Worm (Caenorhabditis elegans) whole organism, L1 larva: ENCODE data around the gene nhr-156.

Experiments
- ama-1 ChIP-seq: fragments of 150-350 bp; optimal IDR thresholded peaks from 2 replicates; lab custom pipeline; 2014
- ceh-82 ChIP-seq, 3 experiments: fragments of 150-350 bp in 1 of 3; sonication (generic microtip) in 2 of 3; optimal IDR thresholded peaks; 2 replicates each; lab custom pipeline; 2014 to 2017; ENCODE audit warnings: missing biosample characterization in 3 of 3, missing genetic modification characterization in 3 of 3
- dpl-1 ChIP-seq, 3 experiments: fragments of 150-350 bp in 2 of 3; sonication (generic microtip) in 1 of 3; optimal IDR thresholded peaks; 2 replicates each; lab custom pipeline; 2014 to 2017; ENCODE audit warnings: missing biosample characterization in 3 of 3, missing genetic modification characterization in 3 of 3, missing genetic modification reagents in 3 of 3
- fkh-10 ChIP-seq: sonication (generic microtip); optimal IDR thresholded peaks from 2 replicates; lab custom pipeline; 2017; ENCODE audit warnings: missing biosample characterization, missing genetic modification reagents, missing genetic modification characterization
- lin-15B ChIP-seq: fragments of 150-350 bp; sonication (generic microtip); optimal IDR thresholded peaks from 3 replicates; lab custom pipeline; 2014; ENCODE audit warnings: missing biosample characterization, missing genetic modification characterization
- lin-39 ChIP-seq: fragments of 150-350 bp; optimal IDR thresholded peaks from 2 replicates; lab custom pipeline; 2014; ENCODE audit warnings: missing biosample characterization, missing genetic modification reagents, missing genetic modification characterization
- mab-9 ChIP-seq: fragments of 200-800 bp; sonication (Bioruptor generic); IDR thresholded peaks from 2 replicates; pipeline ENCODE4 v1.3.6; 2022; ENCODE audit warnings: missing genetic modification reagents, missing genetic modification characterization, missing compliant biosample characterization
- nhr-237 ChIP-seq: fragments of 150-350 bp; optimal IDR thresholded peaks from 2 replicates; lab custom pipeline; 2014; ENCODE audit warnings: missing biosample characterization, missing genetic modification characterization
- nhr-76 ChIP-seq: sonication (generic microtip); optimal IDR thresholded peaks from 2 replicates; lab custom pipeline; 2017; ENCODE audit warnings: missing biosample characterization, missing genetic modification characterization
- nhr-77 ChIP-seq: fragments of 150-350 bp; optimal IDR thresholded peaks from 2 replicates; lab custom pipeline; 2014; ENCODE audit warnings: missing biosample characterization, missing genetic modification characterization
- snpc-4 ChIP-seq: fragments of 150-350 bp; optimal IDR thresholded peaks from 2 replicates; lab custom pipeline; 2014; ENCODE audit warnings: missing biosample characterization, missing genetic modification characterization
- unc-62 ChIP-seq: fragments of 150-350 bp; optimal IDR thresholded peaks from 2 replicates; lab custom pipeline; 2014; ENCODE audit warnings: missing biosample characterization, missing genetic modification reagents, missing genetic modification characterization
- ztf-11 ChIP-seq, 2 experiments: sonication (generic microtip); optimal IDR thresholded peaks; 2 replicates each; lab custom pipeline; 2016 to 2017; ENCODE audit warnings: missing genetic modification characterization in 2 of 2, missing biosample characterization in 1 of 2, missing compliant biosample characterization in 1 of 2

- no peak for TF ChIP-seq nhr-237 (tag; lab: Kevin White, UChicago)
- TF ChIP-seq nhr-76 (tag; lab: Kevin White, UChicago): no peak
- TF ChIP-seq unc-62 (GFP tag; lab: Kevin White, UChicago): no peak
- no peak for TF ChIP-seq snpc-4 (tag; lab: Kevin White, UChicago)
- TF ChIP-seq nhr-77: no peak
- no peak for TF ChIP-seq lin-39 (tag; lab: Kevin White, UChicago)
- no peak for TF ChIP-seq ama-1
- no peak for TF ChIP-seq ztf-11 (tag; optimal IDR thresholded peaks at IDR 0.05; lab: Kevin White, UChicago)
- TF ChIP-seq dpl-1 (GFP tag; optimal IDR thresholded peaks at IDR 0.05; lab: Kevin White, UChicago): no peak
- no peak for TF ChIP-seq fkh-10
- no peak for TF ChIP-seq lin-15B
- TF ChIP-seq ceh-82 (tag; optimal IDR thresholded peaks at IDR 0.05; lab: Kevin White, UChicago): no peak
- TF ChIP-seq mab-9 (GFP tag; lab: Robert Waterston, UW): no peak
Observed at ce11 chrV:3938789-3939188, 32.9 kb downstream of the nhr-156 start, which contains the start of gene cyp-35B1.
